Worm (Caenorhabditis elegans): Measurements from ENCODE around the gene col-17.

DNA sequence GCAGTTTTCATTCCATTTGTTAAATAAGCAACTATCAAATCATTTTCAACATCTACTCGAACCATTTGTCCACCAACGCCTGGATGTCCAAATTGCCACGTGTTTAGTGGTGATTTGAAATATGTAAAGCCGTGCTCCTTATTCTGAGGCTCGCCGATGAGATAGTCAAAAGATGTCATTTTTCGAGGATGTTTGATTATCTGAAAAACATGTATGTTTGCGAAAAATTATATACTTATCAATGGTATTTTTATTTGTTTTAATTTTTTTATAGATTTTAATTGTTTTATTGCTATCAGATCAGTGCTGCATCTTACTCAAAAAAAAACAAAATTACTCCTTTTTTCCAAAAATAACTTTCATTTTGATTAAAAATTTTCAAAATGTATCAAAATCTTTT, 48.6 kb downstream of the col-17 start:
- TF ChIP-seq flt-1 (GFP tag; IDR thresholded peaks at IDR 0.05): no peak
- no peak for TF ChIP-seq ztf-23 (GFP tag; IDR thresholded peaks at IDR 0.05)
